Fruit fly (Drosophila melanogaster) whole organism, prepupa: Measurements from ENCODE around the gene Spn88Ea.

ENCODE experiments used
- Blimp-1 ChIP-seq: fragments of 200-800 bp; sonication (Bioruptor generic); optimal IDR thresholded peaks from 3 replicates; lab custom pipeline; 2017; ENCODE audit warnings: missing biosample characterization, missing genetic modification characterization, mild to moderate bottlenecking, moderate library complexity, missing genetic modification reagents
- CG10631 ChIP-seq: fragments of 200-800 bp; sonication (Bioruptor generic); optimal IDR thresholded peaks from 2 replicates; lab custom pipeline; 2016; ENCODE audit warnings: missing biosample characterization, missing genetic modification characterization
- CG10669 ChIP-seq: fragments of 200-800 bp; sonication (Bioruptor generic); optimal IDR thresholded peaks from 3 replicates; lab custom pipeline; 2018; ENCODE audit warnings: missing biosample characterization, mild to moderate bottlenecking, missing genetic modification characterization, moderate library complexity
- CG11294 ChIP-seq: fragments of 200-800 bp; sonication (Bioruptor generic); IDR thresholded peaks from 2 replicates; pipeline ENCODE4 v1.3.6; 2022; ENCODE audit warnings: missing biosample characterization, missing genetic modification characterization
- CG11762 ChIP-seq: fragments of 200-800 bp; sonication (Bioruptor generic); optimal IDR thresholded peaks from 3 replicates; lab custom pipeline; 2016; ENCODE audit warnings: missing biosample characterization, missing genetic modification characterization; ENCODE audit not compliant: insufficient read depth
- CG11902 ChIP-seq: fragments of 200-800 bp; sonication (Bioruptor generic); optimal IDR thresholded peaks from 3 replicates; lab custom pipeline; 2016; ENCODE audit warnings: missing biosample characterization, missing genetic modification characterization
- CG15336 ChIP-seq: fragments of 200-800 bp; sonication (Bioruptor generic); IDR thresholded peaks from 2 replicates; pipeline ENCODE4 v1.3.6; 2022; ENCODE audit warnings: missing biosample characterization, missing genetic modification characterization
- CG1621 ChIP-seq: fragments of 200-800 bp; sonication (Bioruptor generic); optimal IDR thresholded peaks from 3 replicates; lab custom pipeline; 2018; ENCODE audit warnings: missing biosample characterization, mild to moderate bottlenecking, missing genetic modification characterization
- CG16779 ChIP-seq: fragments of 200-800 bp; sonication (Bioruptor generic); optimal IDR thresholded peaks from 3 replicates; lab custom pipeline; 2017; ENCODE audit warnings: missing biosample characterization, mild to moderate bottlenecking, missing genetic modification characterization
- CG3032 ChIP-seq: fragments of 200-800 bp; optimal IDR thresholded peaks from 2 replicates; lab custom pipeline; 2019; ENCODE audit warnings: missing biosample characterization, mild to moderate bottlenecking, missing genetic modification characterization, moderate library complexity
- CG31627 ChIP-seq: fragments of 200-800 bp; sonication (Bioruptor generic); optimal IDR thresholded peaks from 3 replicates; lab custom pipeline; 2016; ENCODE audit warnings: missing biosample characterization, missing genetic modification characterization
- CG32006 ChIP-seq: fragments of 200-800 bp; sonication (Bioruptor generic); optimal IDR thresholded peaks from 3 replicates; lab custom pipeline; 2017; ENCODE audit warnings: missing biosample characterization, mild to moderate bottlenecking, missing genetic modification characterization
- CG34406 ChIP-seq: fragments of 200-800 bp; sonication (Bioruptor generic); optimal IDR thresholded peaks from 3 replicates; lab custom pipeline; 2016; ENCODE audit warnings: missing biosample characterization, missing genetic modification characterization
- CG3919 ChIP-seq: fragments of 200-800 bp; sonication (Bioruptor generic); optimal IDR thresholded peaks from 3 replicates; lab custom pipeline; 2016; ENCODE audit warnings: missing biosample characterization, missing genetic modification characterization
- CG4318 ChIP-seq: fragments of 200-800 bp; sonication (Bioruptor generic); optimal IDR thresholded peaks from 3 replicates; lab custom pipeline; 2017; ENCODE audit warnings: missing biosample characterization, mild to moderate bottlenecking, missing genetic modification characterization
- CG6792 ChIP-seq: fragments of 200-800 bp; sonication (Bioruptor generic); optimal IDR thresholded peaks from 3 replicates; lab custom pipeline; 2016; ENCODE audit warnings: missing biosample characterization, missing genetic modification characterization
- CG7368 ChIP-seq: fragments of 200-800 bp; sonication (Bioruptor generic); optimal IDR thresholded peaks from 3 replicates; lab custom pipeline; 2016; ENCODE audit warnings: missing biosample characterization, missing genetic modification characterization
- CG8632 ChIP-seq: fragments of 200-800 bp; sonication (Bioruptor generic); optimal IDR thresholded peaks from 3 replicates; lab custom pipeline; 2016; ENCODE audit warnings: missing biosample characterization, missing genetic modification characterization
- CG9139 ChIP-seq: fragments of 200-800 bp; sonication (Bioruptor generic); optimal IDR thresholded peaks from 3 replicates; lab custom pipeline; 2017; ENCODE audit warnings: missing biosample characterization, mild to moderate bottlenecking, missing genetic modification characterization
- Eip75B ChIP-seq: fragments of 200-800 bp; sonication (Bioruptor generic); optimal IDR thresholded peaks from 3 replicates; lab custom pipeline; 2016; ENCODE audit warnings: missing biosample characterization, missing genetic modification characterization
- Eip78C ChIP-seq: fragments of 200-800 bp; sonication (Bioruptor generic); peaks from one replicate; lab custom pipeline; 2016; ENCODE audit warnings: missing biosample characterization, missing genetic modification characterization
- Eip93F ChIP-seq: fragments of 200-800 bp; sonication (Bioruptor generic); optimal IDR thresholded peaks from 2 replicates; lab custom pipeline; 2016; ENCODE audit warnings: missing biosample characterization, mild to moderate bottlenecking, missing genetic modification characterization
- Ets21C ChIP-seq: fragments of 200-800 bp; sonication (Bioruptor generic); optimal IDR thresholded peaks from 3 replicates; lab custom pipeline; 2016; ENCODE audit warnings: missing biosample characterization, missing genetic modification characterization
- Ets96B ChIP-seq: fragments of 200-800 bp; optimal IDR thresholded peaks from 2 replicates; lab custom pipeline; 2019; ENCODE audit warnings: missing biosample characterization, mild to moderate bottlenecking, missing genetic modification characterization, moderate library complexity
- Gug ChIP-seq: fragments of 200-800 bp; sonication (Bioruptor generic); IDR thresholded peaks from 2 replicates; pipeline ENCODE4 v1.3.6; 2022; ENCODE audit warnings: missing biosample characterization, missing genetic modification characterization
- Hr38 ChIP-seq: sonication (Bioruptor generic); optimal IDR thresholded peaks from 2 replicates; lab custom pipeline; 2016; ENCODE audit warnings: missing biosample characterization, missing genetic modification characterization
- Hr39 ChIP-seq: fragments of 200-800 bp; sonication (Bioruptor generic); optimal IDR thresholded peaks from 2 replicates; lab custom pipeline; 2016; ENCODE audit warnings: missing biosample characterization, missing genetic modification characterization
- Lpt ChIP-seq: fragments of 200-800 bp; sonication (Bioruptor generic); optimal IDR thresholded peaks from 3 replicates; lab custom pipeline; 2016; ENCODE audit warnings: missing biosample characterization, missing genetic modification characterization
- OdsH ChIP-seq: fragments of 200-800 bp; sonication (Bioruptor generic); optimal IDR thresholded peaks from 3 replicates; lab custom pipeline; 2016; ENCODE audit warnings: missing biosample characterization, missing genetic modification characterization
- Sox102F ChIP-seq: fragments of 200-800 bp; sonication (Bioruptor generic); optimal IDR thresholded peaks from 2 replicates; lab custom pipeline; 2016; ENCODE audit warnings: missing biosample characterization, mild to moderate bottlenecking, missing genetic modification characterization
- Sox14 ChIP-seq: fragments of 200-800 bp; sonication (Bioruptor generic); optimal IDR thresholded peaks from 3 replicates; lab custom pipeline; 2016; ENCODE audit warnings: missing biosample characterization, missing genetic modification characterization
- Sox15 ChIP-seq: fragments of 200-800 bp; sonication (Bioruptor generic); optimal IDR thresholded peaks from 3 replicates; lab custom pipeline; 2016; ENCODE audit warnings: missing biosample characterization, missing genetic modification characterization
- cyc ChIP-seq: fragments of 200-800 bp; sonication (Bioruptor generic); optimal IDR thresholded peaks from 3 replicates; lab custom pipeline; 2016; ENCODE audit warnings: missing biosample characterization, missing genetic modification characterization
- dac ChIP-seq: fragments of 200-800 bp; sonication (Bioruptor generic); optimal IDR thresholded peaks from 2 replicates; lab custom pipeline; 2017; ENCODE audit warnings: missing biosample characterization, mild to moderate bottlenecking, missing genetic modification characterization
- dsx ChIP-seq: fragments of 200-800 bp; optimal IDR thresholded peaks from 3 replicates; lab custom pipeline; 2019; ENCODE audit warnings: missing biosample characterization, mild to moderate bottlenecking, missing genetic modification characterization, moderate library complexity; ENCODE audit not compliant: poor library complexity, severe bottlenecking
- esn ChIP-seq: fragments of 200-800 bp; sonication (Bioruptor generic); optimal IDR thresholded peaks from 2 replicates; lab custom pipeline; 2016; ENCODE audit warnings: missing biosample characterization, mild to moderate bottlenecking, missing genetic modification characterization, moderate library complexity
- fd59A ChIP-seq: fragments of 200-800 bp; sonication (Bioruptor generic); optimal IDR thresholded peaks from 2 replicates; lab custom pipeline; 2017; ENCODE audit warnings: missing biosample characterization, mild to moderate bottlenecking, missing genetic modification characterization, missing genetic modification reagents
- fkh ChIP-seq: fragments of 200-800 bp; sonication (Bioruptor generic); optimal IDR thresholded peaks from 3 replicates; lab custom pipeline; 2017; ENCODE audit warnings: missing biosample characterization, mild to moderate bottlenecking, missing genetic modification characterization, moderate library complexity
- lz ChIP-seq: fragments of 200-800 bp; sonication (Bioruptor generic); optimal IDR thresholded peaks from 3 replicates; lab custom pipeline; 2016; ENCODE audit warnings: missing biosample characterization, missing genetic modification characterization
- pdm3 ChIP-seq: fragments of 200-800 bp; sonication (Bioruptor generic); optimal IDR thresholded peaks from 3 replicates; lab custom pipeline; 2016; ENCODE audit warnings: missing biosample characterization, missing genetic modification characterization
- ss ChIP-seq, 2 experiments: fragments of 200-800 bp; sonication (Bioruptor generic); optimal IDR thresholded peaks; 2 replicates in 1 of 2; 3 replicates in 1 of 2; lab custom pipeline; 2017 to 2018; ENCODE audit warnings: mild to moderate bottlenecking in 2 of 2, missing biosample characterization in 2 of 2, missing genetic modification characterization in 2 of 2, moderate library complexity in 1 of 2
- svp ChIP-seq: fragments of 200-800 bp; sonication (Bioruptor generic); peaks from one replicate; lab custom pipeline; 2016; ENCODE audit warnings: missing biosample characterization, missing genetic modification characterization
- vri ChIP-seq: fragments of 200-800 bp; sonication (Bioruptor generic); optimal IDR thresholded peaks from 3 replicates; lab custom pipeline; 2016; ENCODE audit warnings: missing biosample characterization, mild to moderate bottlenecking, missing genetic modification characterization

Spn88Ea gene

dm6 chr3R:15218824-15219576 is 12.8 kb upstream of the Spn88Ea start, which contains the start of the genes SIDL and CG12241 (continued):
- TF ChIP-seq CG3919 (peak; percentile 96), CG7368 (GFP tag; lab: Kevin White, UChicago) (peak; percentile 86), lz (GFP tag; lab: Kevin White, UChicago) (peak; percentile 92), Lpt (GFP tag; lab: Kevin White, UChicago) (peak; percentile 86), Ets96B (tag; lab: Kevin White, UChicago) (peak; percentile 94), CG1621 (tag; lab: Kevin White, UChicago) (no peak)

dm6 chr3R:15213362-15213989 is 7.2 kb upstream of the Spn88Ea start, which contains the start of the genes CG6654 and CG4210:
Gene CG6654 (minus strand): TSS chr3R:15213658.
Gene CG4210 (plus strand): TSS chr3R:15213974.
- no peak for TF ChIP-seq CG7368 (GFP tag; lab: Kevin White, UChicago)
- peak; percentile 8 for TF ChIP-seq CG31627 (GFP tag; lab: Kevin White, UChicago)
- TF ChIP-seq cyc (GFP tag; lab: Kevin White, UChicago), result peak; percentile 30
- TF ChIP-seq Sox14 (GFP tag; lab: Kevin White, UChicago), result peak; percentile 33
- peak; percentile 35 for TF ChIP-seq esn (GFP tag; lab: Kevin White, UChicago)
- TF ChIP-seq Sox15, result no peak
- TF ChIP-seq CG3032 (tag; lab: Kevin White, UChicago), result peak; percentile 4
- no peak for TF ChIP-seq Hr39 (GFP tag; lab: Kevin White, UChicago)
- no peak for TF ChIP-seq Ets21C (GFP tag; lab: Kevin White, UChicago)

DNA sequence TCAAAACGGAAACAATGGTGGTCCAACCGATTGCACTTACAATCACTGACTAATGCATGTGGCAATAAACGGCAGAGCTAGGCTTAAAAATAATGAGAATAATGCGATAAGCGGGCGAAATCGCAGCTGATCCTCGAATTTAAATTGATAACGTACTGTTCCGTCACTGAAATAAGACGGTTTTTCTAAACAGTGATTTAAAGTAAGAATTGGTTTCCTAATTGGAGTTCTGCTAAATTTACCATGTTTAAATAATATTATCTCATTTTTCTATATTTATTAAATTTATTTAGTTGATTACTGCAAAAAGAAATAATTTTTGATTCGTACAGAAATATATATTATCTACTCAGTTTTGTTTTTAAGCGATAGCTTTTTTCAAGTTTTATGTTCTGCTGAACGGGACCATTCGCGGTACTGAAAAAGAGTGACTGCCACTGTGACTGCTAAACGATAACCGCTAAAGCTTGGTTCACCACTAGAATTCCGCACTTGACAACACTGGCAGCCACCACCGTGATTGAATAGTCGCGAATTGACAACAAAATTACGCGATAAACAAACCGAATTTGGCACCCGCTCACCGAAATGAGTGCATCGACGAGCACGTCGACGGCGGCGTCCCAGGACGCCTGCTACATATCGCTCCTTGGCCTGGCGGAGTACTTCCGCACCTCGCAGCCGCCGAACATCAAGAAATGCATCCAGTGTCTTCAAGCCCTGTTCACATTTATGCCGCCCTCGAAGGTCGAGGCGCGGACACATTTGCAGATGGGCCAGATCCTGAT is 2.7 kb upstream of the Spn88Ea start, which contains the start of the genes Spn88Eb and Mau2:
Gene Spn88Eb (minus strand): TSS at position 51 of the 788 bp plus-strand sequence.
Gene Mau2 (plus strand): TSS at position 493 of the 788 bp plus-strand sequence.
- no peak for TF ChIP-seq Sox102F (GFP tag; lab: Kevin White, UChicago)
- TF ChIP-seq CG3919, result no peak
- TF ChIP-seq CG16779 (tag; lab: Kevin White, UChicago), result no peak
- no peak for TF ChIP-seq CG9139 (GFP tag; lab: Kevin White, UChicago)
- peak; percentile 52 for TF ChIP-seq cyc (GFP tag; lab: Kevin White, UChicago)
- TF ChIP-seq OdsH (GFP tag; lab: Kevin White, UChicago), result no peak
- no peak for TF ChIP-seq Blimp-1
- TF ChIP-seq fd59A (GFP tag; lab: Kevin White, UChicago), result no peak
- TF ChIP-seq CG11902 (GFP tag; lab: Kevin White, UChicago), result no peak
- no peak for TF ChIP-seq dsx (GFP tag; lab: Kevin White, UChicago)
- no peak for TF ChIP-seq CG10669 (GFP tag; lab: Kevin White, UChicago)
- no peak for TF ChIP-seq pdm3 (GFP tag; lab: Kevin White, UChicago)
- no peak for TF ChIP-seq Hr39 (GFP tag; lab: Kevin White, UChicago)
- TF ChIP-seq Eip78C, result no peak
- no peak for TF ChIP-seq Eip75B (GFP tag; lab: Kevin White, UChicago)
- no peak for TF ChIP-seq CG10631
- peak; percentile 33 for TF ChIP-seq Eip93F (GFP tag; lab: Kevin White, UChicago)
- no peak for TF ChIP-seq vri (GFP tag; lab: Kevin White, UChicago)
- TF ChIP-seq svp (GFP tag; lab: Kevin White, UChicago), result no peak
- no peak for TF ChIP-seq CG34406 (GFP tag; lab: Kevin White, UChicago)
- TF ChIP-seq dac, result no peak
- no peak for TF ChIP-seq CG4318 (GFP tag; lab: Kevin White, UChicago)
- TF ChIP-seq fkh (GFP tag; lab: Kevin White, UChicago), result no peak
- no peak for TF ChIP-seq CG8632
- peak; percentile 43; the same call in 1 of the 2 replicates for TF ChIP-seq CG11294 (GFP tag; lab: Robert Waterston, UW)
- no peak for TF ChIP-seq ss (GFP tag; optimal IDR thresholded peaks at IDR 0.05; lab: Kevin White, UChicago)
- TF ChIP-seq CG11762 (GFP tag; lab: Kevin White, UChicago), result no peak
- no peak for TF ChIP-seq CG32006 (GFP tag; lab: Kevin White, UChicago)
- no peak for TF ChIP-seq CG15336 (GFP tag; lab: Robert Waterston, UW)
- TF ChIP-seq CG6792 (GFP tag; lab: Kevin White, UChicago), result peak; percentile 8
- no peak for TF ChIP-seq Hr38 (GFP tag; lab: Kevin White, UChicago)
- TF ChIP-seq Ets21C (GFP tag; lab: Kevin White, UChicago), result no peak
- peak; percentile 60 for TF ChIP-seq Gug
